Worm (Caenorhabditis elegans) whole organism, mixed stage, embryonic: Measurements from ENCODE around the gene R09B5.11.

Experiments used
- M03D4.4 ChIP-seq: sonication (generic microtip); optimal IDR thresholded peaks from 2 replicates; lab custom pipeline; 2017; ENCODE audit warnings: mild to moderate bottlenecking, missing genetic modification characterization, missing compliant biosample characterization
- bed-3 ChIP-seq: fragments of 200-800 bp; sonication (Bioruptor generic); optimal IDR thresholded peaks from 3 replicates; lab custom pipeline; 2018; ENCODE audit warnings: mild to moderate bottlenecking, missing genetic modification characterization, moderate library complexity, missing compliant biosample characterization
- blmp-1 ChIP-seq: fragments of 150-350 bp; optimal IDR thresholded peaks from 2 replicates; lab custom pipeline; 2014; ENCODE audit warnings: missing biosample characterization, missing genetic modification characterization
- ceh-39 ChIP-seq: fragments of 150-350 bp; optimal IDR thresholded peaks from 2 replicates; lab custom pipeline; 2014; ENCODE audit warnings: missing biosample characterization, missing genetic modification characterization
- ceh-43 ChIP-seq: fragments of 200-800 bp; sonication (Bioruptor generic); optimal IDR thresholded peaks from 2 replicates; lab custom pipeline; 2018; ENCODE audit warnings: mild to moderate bottlenecking, missing genetic modification characterization, moderate library complexity, missing compliant biosample characterization
- ceh-83 ChIP-seq: fragments of 200-800 bp; sonication (Bioruptor generic); optimal IDR thresholded peaks from 2 replicates; lab custom pipeline; 2018; ENCODE audit warnings: mild to moderate bottlenecking, missing genetic modification characterization, missing compliant biosample characterization
- ces-1 ChIP-seq: fragments of 150-350 bp; optimal IDR thresholded peaks from 2 replicates; lab custom pipeline; 2014; ENCODE audit warnings: missing biosample characterization, missing genetic modification reagents, missing genetic modification characterization
- cnd-1 ChIP-seq: fragments of 200-800 bp; sonication (Bioruptor generic); optimal IDR thresholded peaks from 2 replicates; lab custom pipeline; 2018; ENCODE audit warnings: mild to moderate bottlenecking, missing genetic modification characterization, missing compliant biosample characterization
- drap-1 ChIP-seq: fragments of 200-800 bp; sonication (Bioruptor generic); optimal IDR thresholded peaks from 3 replicates; lab custom pipeline; 2018; ENCODE audit warnings: mild to moderate bottlenecking, missing genetic modification characterization, missing compliant biosample characterization
- elt-1 ChIP-seq: sonication (generic microtip); optimal IDR thresholded peaks from 2 replicates; lab custom pipeline; 2017; ENCODE audit warnings: missing genetic modification characterization, mild to moderate bottlenecking, missing compliant biosample characterization, antibody characterized with exemption, moderate library complexity, borderline replicate concordance; ENCODE audit not compliant: insufficient read depth
- elt-3 ChIP-seq: fragments of 150-350 bp; optimal IDR thresholded peaks from 2 replicates; lab custom pipeline; 2014; ENCODE audit warnings: missing biosample characterization, missing genetic modification characterization
- hlh-1 ChIP-seq: fragments of 150-350 bp; optimal IDR thresholded peaks from 2 replicates; lab custom pipeline; 2014; ENCODE audit warnings: missing biosample characterization, missing genetic modification reagents, missing genetic modification characterization
- lsy-2 ChIP-seq: fragments of 150-350 bp; optimal IDR thresholded peaks from 2 replicates; lab custom pipeline; 2014; ENCODE audit warnings: missing biosample characterization, missing genetic modification characterization
- mep-1 ChIP-seq: fragments of 150-350 bp; optimal IDR thresholded peaks from 2 replicates; lab custom pipeline; 2017; ENCODE audit warnings: missing biosample characterization, missing genetic modification reagents, missing genetic modification characterization, inconsistent platforms
- mls-2 ChIP-seq: sonication (generic microtip); optimal IDR thresholded peaks from 2 replicates; lab custom pipeline; 2016; ENCODE audit warnings: mild to moderate bottlenecking, missing genetic modification characterization, moderate library complexity, missing compliant biosample characterization
- nhr-12 ChIP-seq: fragments of 150-350 bp; optimal IDR thresholded peaks from 2 replicates; lab custom pipeline; 2014; ENCODE audit warnings: missing biosample characterization, missing genetic modification characterization
- nhr-2 ChIP-seq: fragments of 150-350 bp; optimal IDR thresholded peaks from 2 replicates; lab custom pipeline; 2014; ENCODE audit warnings: missing biosample characterization, missing genetic modification characterization
- nhr-28 ChIP-seq: fragments of 150-350 bp; optimal IDR thresholded peaks from 2 replicates; lab custom pipeline; 2014; ENCODE audit warnings: missing biosample characterization, missing genetic modification characterization
- nhr-76 ChIP-seq: sonication (generic microtip); optimal IDR thresholded peaks from 2 replicates; lab custom pipeline; 2017; ENCODE audit warnings: missing biosample characterization, missing genetic modification characterization
- pha-4 ChIP-seq: fragments of 150-350 bp; optimal IDR thresholded peaks from 2 replicates; lab custom pipeline; 2018; ENCODE audit warnings: missing biosample characterization, missing genetic modification reagents, missing genetic modification characterization
- sem-2 ChIP-seq: fragments of 200-800 bp; sonication (Bioruptor generic); optimal IDR thresholded peaks from 2 replicates; lab custom pipeline; 2018; ENCODE audit warnings: mild to moderate bottlenecking, missing genetic modification characterization, missing compliant biosample characterization
- snpc-4 ChIP-seq: fragments of 150-350 bp; optimal IDR thresholded peaks from 2 replicates; lab custom pipeline; 2014; ENCODE audit warnings: missing biosample characterization, missing genetic modification characterization
- sptf-1 ChIP-seq: sonication (generic microtip); optimal IDR thresholded peaks from 2 replicates; lab custom pipeline; 2017; ENCODE audit warnings: mild to moderate bottlenecking, missing genetic modification characterization, moderate library complexity, missing compliant biosample characterization
- unc-120 ChIP-seq: sonication (generic microtip); optimal IDR thresholded peaks from 2 replicates; lab custom pipeline; 2017; ENCODE audit warnings: missing genetic modification characterization, missing compliant biosample characterization; ENCODE audit not compliant: poor library complexity, severe bottlenecking
- unc-39 ChIP-seq: fragments of 150-350 bp; optimal IDR thresholded peaks from 2 replicates; lab custom pipeline; 2014; ENCODE audit warnings: missing biosample characterization, missing genetic modification characterization
- unc-62 ChIP-seq: fragments of 150-350 bp; optimal IDR thresholded peaks from 2 replicates; lab custom pipeline; 2014; ENCODE audit warnings: missing biosample characterization, missing genetic modification reagents, missing genetic modification characterization
- zip-8 ChIP-seq: fragments of 150-350 bp; optimal IDR thresholded peaks from 2 replicates; lab custom pipeline; 2014; ENCODE audit warnings: missing biosample characterization, missing genetic modification characterization
- ztf-11 ChIP-seq: fragments of 150-350 bp; optimal IDR thresholded peaks from 2 replicates; lab custom pipeline; 2014; ENCODE audit warnings: missing biosample characterization, missing genetic modification characterization

R09B5.11 gene

DNA sequence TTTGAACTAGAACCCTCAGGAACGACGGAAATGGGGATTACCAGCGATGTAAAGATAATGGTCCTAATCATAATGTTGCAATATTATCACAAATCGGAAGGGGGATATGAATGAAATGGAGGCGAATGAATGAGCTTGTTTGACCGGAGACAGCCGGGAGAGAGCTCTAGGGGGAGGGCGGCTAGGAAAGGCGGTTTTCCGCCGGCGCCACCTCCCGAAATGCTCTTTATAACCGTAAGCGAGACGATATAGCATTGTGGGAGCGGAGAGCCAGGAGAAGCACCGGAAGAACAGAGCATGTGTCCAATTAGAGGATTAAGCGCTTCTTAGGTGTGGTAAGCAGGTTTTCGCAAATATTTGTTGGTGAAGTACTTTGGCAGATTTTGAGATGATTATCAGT, 13.4 kb upstream of the R09B5.11 start, which contains the start of gene R12A1.3:
Gene R12A1.3, minus strand, starts transcription at position 200 of the 400 bp plus-strand sequence.
- TF ChIP-seq pha-4 (peak; percentile 9), ceh-83 (GFP tag; lab: Kevin White, UChicago) (no peak), mls-2 (tag; lab: Kevin White, UChicago) (no peak), nhr-28 (tag; lab: Kevin White, UChicago) (no peak), M03D4.4 (tag; lab: Kevin White, UChicago) (no peak)

DNA sequence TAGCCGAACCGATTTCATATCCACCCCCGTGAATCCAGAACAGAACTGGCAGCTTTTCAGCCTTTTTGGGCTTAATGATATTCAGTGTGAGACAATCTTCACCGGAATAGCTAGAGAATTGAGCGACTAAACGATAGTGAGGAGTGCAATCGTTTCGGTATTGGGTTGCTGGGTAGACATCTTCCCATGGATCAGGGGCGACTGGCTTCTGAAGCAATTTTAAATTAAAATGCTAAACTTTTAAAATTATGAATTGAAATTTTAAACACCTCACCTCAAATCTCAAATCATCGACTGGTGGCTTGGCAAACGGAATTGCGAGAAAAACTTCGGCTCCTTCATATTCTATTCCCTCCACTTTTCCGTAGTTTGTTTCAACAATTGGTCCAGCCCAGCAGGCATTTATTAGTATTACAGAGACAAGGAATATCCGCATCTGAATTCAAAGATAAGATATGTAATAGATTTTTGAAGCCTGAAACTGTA, 7.3 kb upstream of the R09B5.11 start, which contains the start of gene ges-1:
Gene ges-1, minus strand, starts transcription at position 436 of the 486 bp plus-strand sequence.
- TF ChIP-seq nhr-12 (tag; lab: Kevin White, UChicago) (no peak), zip-8 (no peak), elt-1 (tag; lab: Kevin White, UChicago) (no peak), ztf-11 (tag; lab: Kevin White, UChicago) (no peak), unc-39 (tag; lab: Kevin White, UChicago) (no peak), pha-4 (no peak), M03D4.4 (tag; lab: Kevin White, UChicago) (no peak), mep-1 (tag; lab: Kevin White, UChicago) (no peak)

DNA sequence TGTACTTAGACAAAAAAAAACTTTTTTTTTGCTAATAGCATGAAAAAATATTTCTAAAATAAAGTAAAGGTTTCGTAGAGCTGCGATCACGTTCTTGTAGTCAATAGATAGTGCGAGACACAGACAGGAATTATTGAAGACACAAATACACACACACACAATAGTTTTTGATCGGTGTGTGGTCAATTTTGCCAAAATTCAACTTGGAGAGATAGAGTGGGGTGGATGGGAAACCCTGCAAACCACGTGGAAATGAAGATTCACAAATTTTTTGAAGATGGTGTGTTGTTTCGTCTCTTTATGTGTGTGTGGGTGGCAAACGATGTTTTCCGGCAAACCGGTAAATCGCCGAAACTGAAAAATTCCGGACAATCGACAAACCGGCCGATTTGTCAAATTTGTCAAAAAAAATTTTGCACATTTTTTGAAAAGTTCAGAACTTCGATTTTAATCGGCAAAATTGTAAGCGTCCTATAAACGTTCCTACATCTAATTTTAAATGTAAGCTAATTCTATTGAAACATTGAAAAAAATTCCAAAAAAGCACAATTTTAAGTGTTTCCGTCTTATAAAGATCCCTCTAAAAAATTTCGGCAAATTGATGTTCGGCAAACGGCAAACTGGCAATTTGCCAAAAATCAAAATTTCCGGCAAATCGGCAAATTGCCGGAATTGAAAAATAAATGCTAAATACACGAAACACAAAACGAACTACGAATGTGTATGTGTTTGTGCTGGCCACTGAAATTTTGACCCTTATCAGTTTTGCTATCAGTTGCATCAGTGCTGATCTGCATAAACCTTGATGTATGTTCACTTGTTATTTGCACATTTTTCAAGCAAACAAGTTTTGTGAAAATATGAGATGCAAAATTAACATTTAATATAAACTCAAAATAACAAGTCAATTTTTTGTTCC, 6.2 kb upstream of the R09B5.11 start:
- TF ChIP-seq unc-62 (no peak), unc-120 (tag; lab: Kevin White, UChicago) (no peak)

DNA sequence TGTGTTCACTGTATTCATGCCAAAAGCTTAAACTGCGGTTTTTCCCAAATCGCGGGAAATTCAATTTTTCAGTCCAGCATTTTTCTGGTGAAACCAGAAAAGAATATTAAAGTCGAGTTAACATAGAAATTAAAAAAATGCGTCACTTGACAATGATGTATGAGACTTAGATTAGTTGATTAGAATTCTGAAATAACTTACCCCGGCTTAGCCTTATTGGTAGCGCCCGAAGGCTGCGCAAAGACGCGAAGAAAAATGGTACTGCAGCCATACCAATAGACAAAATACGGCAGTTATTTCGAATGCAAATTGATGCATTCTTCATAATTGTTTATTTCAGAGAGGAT, 5.6 kb upstream of the R09B5.11 start:
- TF ChIP-seq unc-62: no peak
- TF ChIP-seq bed-3: no peak
- no peak for TF ChIP-seq ces-1 (GFP tag; lab: Kevin White, UChicago)
- TF ChIP-seq ceh-43 (GFP tag; lab: Kevin White, UChicago): no peak
- TF ChIP-seq, all 35 proteins: peak for 0

DNA sequence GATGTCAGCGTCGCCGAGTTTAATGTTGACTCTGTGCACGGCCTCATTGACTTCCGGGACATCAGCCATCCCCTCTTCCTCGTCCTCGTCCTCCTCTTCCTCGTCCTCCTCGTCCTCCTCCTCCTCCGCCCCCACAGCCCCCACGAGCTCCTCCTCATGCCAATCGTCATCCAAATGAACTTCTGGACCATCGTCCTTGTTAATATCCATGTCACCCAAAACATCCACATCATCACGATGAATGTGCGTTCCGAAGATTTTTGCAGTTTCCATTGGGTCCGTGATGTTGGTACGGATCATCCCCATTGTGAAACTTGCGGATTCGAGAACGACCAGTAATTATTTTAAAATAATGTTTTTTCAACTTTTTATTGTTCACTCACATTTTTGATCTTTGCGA, 4.6 kb upstream of the R09B5.11 start:
- TF ChIP-seq cnd-1 (tag; lab: Kevin White, UChicago): no peak
- no peak for TF ChIP-seq mep-1 (tag; lab: Kevin White, UChicago)
- TF ChIP-seq unc-62: no peak
- no peak for TF ChIP-seq lsy-2 (tag; lab: Kevin White, UChicago)
- TF ChIP-seq bed-3: no peak
- TF ChIP-seq ceh-39 (tag; lab: Kevin White, UChicago): no peak
- no peak for TF ChIP-seq blmp-1 (tag; lab: Kevin White, UChicago)
- no peak for TF ChIP-seq nhr-76 (tag; lab: Kevin White, UChicago)
- TF ChIP-seq unc-120 (tag; lab: Kevin White, UChicago): no peak
- no peak for TF ChIP-seq sptf-1 (tag; lab: Kevin White, UChicago)
- TF ChIP-seq ces-1 (GFP tag; lab: Kevin White, UChicago): no peak
- TF ChIP-seq drap-1: no peak
- no peak for TF ChIP-seq M03D4.4 (tag; lab: Kevin White, UChicago)
- no peak for TF ChIP-seq ceh-43 (GFP tag; lab: Kevin White, UChicago)
- no peak for TF ChIP-seq hlh-1
- TF ChIP-seq sem-2: no peak
- TF ChIP-seq ceh-83 (GFP tag; lab: Kevin White, UChicago): no peak
- no peak for TF ChIP-seq nhr-2 (tag; lab: Kevin White, UChicago)
- TF ChIP-seq elt-3: no peak
- TF ChIP-seq mls-2 (tag; lab: Kevin White, UChicago): no peak
- TF ChIP-seq, all 35 proteins: peak for 0

DNA sequence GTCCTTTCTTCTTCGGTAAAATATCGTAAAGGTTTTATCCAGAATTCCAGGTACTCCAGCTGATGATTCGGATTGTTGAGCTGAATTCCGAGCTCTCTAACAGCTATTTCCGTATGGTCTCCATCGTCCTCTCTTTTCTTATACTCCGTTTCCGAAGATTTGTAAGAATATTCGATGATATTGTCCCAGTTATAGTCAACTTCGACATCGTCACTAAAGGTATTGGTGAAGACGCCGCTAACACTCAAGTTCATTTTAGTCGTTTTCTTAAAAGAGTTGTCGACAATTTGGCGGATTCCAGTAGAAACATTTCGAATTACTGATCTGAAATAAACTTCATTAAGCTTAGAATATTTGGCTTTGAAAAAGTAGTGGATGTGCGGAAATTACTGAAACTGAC, 3.9 kb upstream of the R09B5.11 start:
- TF ChIP-seq unc-120 (tag; lab: Kevin White, UChicago) (no peak), zip-8 (no peak), snpc-4 (no peak), cnd-1 (tag; lab: Kevin White, UChicago) (no peak), M03D4.4 (tag; lab: Kevin White, UChicago) (no peak), nhr-28 (tag; lab: Kevin White, UChicago) (no peak), nhr-76 (tag; lab: Kevin White, UChicago) (no peak)
